Worm (Caenorhabditis elegans): ENCODE data around the gene cpt-6.

ce11 chrV:6441613-6442012 is 52.1 kb downstream of the cpt-6 start, which contains the start of gene T05H4.15:
- TF ChIP-seq F13C5.2 (tag; optimal IDR thresholded peaks at IDR 0.05) = no peak
- TF ChIP-seq aly-1 (tag; optimal IDR thresholded peaks at IDR 0.05) = no peak
- TF ChIP-seq ama-1 (optimal IDR thresholded peaks at IDR 0.05) = no peak
- no peak for TF ChIP-seq sea-1 (GFP tag; conservative IDR thresholded peaks at IDR 0.05)
- TF ChIP-seq flt-1 (GFP tag; IDR thresholded peaks at IDR 0.05) = no peak
- TF ChIP-seq ceh-36 (tag; optimal IDR thresholded peaks at IDR 0.05) = no peak
- TF ChIP-seq pes-1 (GFP tag; IDR thresholded peaks at IDR 0.05) = no peak

All from whole organism, early embryonic.